Worm (Caenorhabditis elegans): ENCODE measurements around the gene cyp-29A2.

ce11 chrV:11223698-11224097 lies 6.3 kb downstream of the cyp-29A2 start:
- TF ChIP-seq mls-2 (tag; optimal IDR thresholded peaks at IDR 0.05), result no peak
- TF ChIP-seq elt-1 (tag; optimal IDR thresholded peaks at IDR 0.05; ENCODE audit: borderline replicate concordance, insufficient read depth), result no peak
- TF ChIP-seq ces-1 (GFP tag; optimal IDR thresholded peaks at IDR 0.05), result no peak
- TF ChIP-seq ztf-11 (tag; optimal IDR thresholded peaks at IDR 0.05), result no peak
- TF ChIP-seq unc-120 (tag; optimal IDR thresholded peaks at IDR 0.05; ENCODE audit: poor library complexity, severe bottlenecking), result no peak
- TF ChIP-seq pha-4 (tag; optimal IDR thresholded peaks at IDR 0.05), result no peak
- TF ChIP-seq unc-62 (GFP tag; optimal IDR thresholded peaks at IDR 0.05), result no peak
- no peak for TF ChIP-seq blmp-1 (tag; optimal IDR thresholded peaks at IDR 0.05)
- TF ChIP-seq lsy-2 (tag; optimal IDR thresholded peaks at IDR 0.05), result no peak
- TF ChIP-seq mep-1 (tag; optimal IDR thresholded peaks at IDR 0.05), result no peak
- no peak for TF ChIP-seq lin-13 (tag; optimal IDR thresholded peaks at IDR 0.05)
- TF ChIP-seq elt-3 (tag; optimal IDR thresholded peaks at IDR 0.05), result no peak

All from whole organism, mixed stage, embryonic.